Worm (Caenorhabditis elegans) whole organism, midembryonic: ENCODE data around the gene nhr-188.

Experiments used
- T22C8.4 ChIP-seq: fragments of 200-800 bp; sonication (Bioruptor generic); IDR thresholded peaks from 2 replicates; pipeline ENCODE4 v1.3.6; 2022; ENCODE audit warnings: missing genetic modification characterization, missing compliant biosample characterization
- cog-1 ChIP-seq: sonication (generic microtip); optimal IDR thresholded peaks from 2 replicates; lab custom pipeline; 2016; ENCODE audit warnings: missing genetic modification characterization, missing compliant biosample characterization
- flt-1 ChIP-seq: fragments of 200-800 bp; sonication (Bioruptor generic); IDR thresholded peaks from 2 replicates; pipeline ENCODE4 v1.3.6; 2022; ENCODE audit warnings: missing genetic modification characterization, missing compliant biosample characterization
- klf-2 ChIP-seq: fragments of 200-800 bp; sonication (Bioruptor generic); conservative IDR thresholded peaks from 2 replicates; pipeline ENCODE4 v1.3.6; 2022; ENCODE audit warnings: missing genetic modification reagents, missing genetic modification characterization, missing compliant biosample characterization
- med-1 ChIP-seq: sonication (generic microtip); optimal IDR thresholded peaks from 2 replicates; lab custom pipeline; 2017; ENCODE audit warnings: missing genetic modification characterization, mild to moderate bottlenecking, missing compliant biosample characterization, antibody characterized with exemption, missing genetic modification reagents; ENCODE audit not compliant: insufficient read depth
- ref-1 ChIP-seq: fragments of 200-800 bp; sonication (Bioruptor generic); conservative IDR thresholded peaks from 2 replicates; pipeline ENCODE4 v1.3.6; 2022; ENCODE audit warnings: missing genetic modification reagents, missing genetic modification characterization, missing compliant biosample characterization
- tab-1 ChIP-seq: fragments of 200-800 bp; sonication (Bioruptor generic); IDR thresholded peaks from 2 replicates; pipeline ENCODE4 v1.3.6; 2022; ENCODE audit warnings: missing genetic modification characterization, missing compliant biosample characterization
- ztf-23 ChIP-seq: fragments of 200-800 bp; sonication (Bioruptor generic); IDR thresholded peaks from 2 replicates; pipeline ENCODE4 v1.3.6; 2022; ENCODE audit warnings: missing genetic modification reagents, missing genetic modification characterization, missing compliant biosample characterization
- ztf-29 ChIP-seq: fragments of 200-800 bp; sonication (Bioruptor generic); IDR thresholded peaks from 2 replicates; pipeline ENCODE4 v1.3.6; 2022; ENCODE audit warnings: missing genetic modification reagents, missing genetic modification characterization, missing compliant biosample characterization

Gene nhr-188

ce11 chrV:3889113-3889512 is 31.5 kb upstream of the nhr-188 start, which contains the start of gene C17E7.13:
Gene C17E7.13 (minus strand): TSS chrV:3889288.
- TF ChIP-seq flt-1 (GFP tag; lab: Robert Waterston, UW) = no peak
- TF ChIP-seq tab-1 (GFP tag; lab: Robert Waterston, UW) = no peak
- no peak for TF ChIP-seq ztf-23 (GFP tag; lab: Robert Waterston, UW)
- TF ChIP-seq med-1 = no peak
- TF ChIP-seq klf-2 (GFP tag; lab: Robert Waterston, UW) = no peak
- TF ChIP-seq cog-1 (tag; lab: Kevin White, UChicago) = no peak
- TF ChIP-seq ztf-29 (GFP tag; lab: Robert Waterston, UW) = no peak
- TF ChIP-seq ref-1 = no peak
- TF ChIP-seq T22C8.4 (GFP tag; lab: Robert Waterston, UW) = no peak

ce11 chrV:3886104-3886503 is 28.4 kb upstream of the nhr-188 start, which contains the start of gene nhr-124:
Gene nhr-124 (minus strand): TSS chrV:3886204.
- TF ChIP-seq tab-1 (GFP tag; lab: Robert Waterston, UW) = no peak
- TF ChIP-seq ref-1 = no peak
- TF ChIP-seq ztf-23 (GFP tag; lab: Robert Waterston, UW) = no peak
- TF ChIP-seq flt-1 (GFP tag; lab: Robert Waterston, UW) = no peak
- no peak for TF ChIP-seq klf-2 (GFP tag; lab: Robert Waterston, UW)
- TF ChIP-seq med-1 = no peak
- TF ChIP-seq T22C8.4 (GFP tag; lab: Robert Waterston, UW) = no peak
- no peak for TF ChIP-seq cog-1 (tag; lab: Kevin White, UChicago)
- TF ChIP-seq ztf-29 (GFP tag; lab: Robert Waterston, UW) = no peak

ce11 chrV:3884550-3884949 is 26.9 kb upstream of the nhr-188 start:
- TF ChIP-seq ztf-23 (GFP tag; lab: Robert Waterston, UW) (no peak), cog-1 (tag; lab: Kevin White, UChicago) (no peak), tab-1 (GFP tag; lab: Robert Waterston, UW) (no peak), med-1 (no peak), ztf-29 (GFP tag; lab: Robert Waterston, UW) (no peak), flt-1 (GFP tag; lab: Robert Waterston, UW) (no peak), T22C8.4 (GFP tag; lab: Robert Waterston, UW) (no peak), ref-1 (no peak), klf-2 (GFP tag; lab: Robert Waterston, UW) (no peak)

DNA sequence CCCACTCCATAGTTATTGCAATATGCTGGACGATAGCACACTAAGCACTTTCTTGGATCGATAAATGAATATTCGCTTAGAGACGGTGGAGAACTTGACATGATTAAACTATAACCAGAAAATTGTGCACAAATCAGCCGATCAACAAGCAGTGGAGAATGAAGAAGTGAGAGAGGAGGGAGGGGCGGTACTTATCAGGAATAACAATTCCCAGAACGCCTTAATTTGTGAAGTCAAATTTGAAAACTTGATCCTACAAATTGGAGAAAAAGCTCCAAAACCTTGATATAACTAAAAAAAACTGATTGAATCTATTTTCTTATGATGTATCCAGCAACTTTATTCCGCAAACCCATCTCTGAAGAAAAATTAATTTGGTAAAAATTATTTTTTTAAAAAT is 20.6 kb upstream of the nhr-188 start, which contains the start of gene nhr-159:
TSS of gene nhr-159 (minus strand) at position 101 of the 400 bp plus-strand sequence.
- TF ChIP-seq ztf-29 (GFP tag; lab: Robert Waterston, UW) = no peak
- no peak for TF ChIP-seq med-1
- TF ChIP-seq T22C8.4 (GFP tag; lab: Robert Waterston, UW) = no peak
- no peak for TF ChIP-seq flt-1 (GFP tag; lab: Robert Waterston, UW)
- no peak for TF ChIP-seq ref-1
- TF ChIP-seq klf-2 (GFP tag; lab: Robert Waterston, UW) = no peak
- no peak for TF ChIP-seq ztf-23 (GFP tag; lab: Robert Waterston, UW)
- TF ChIP-seq tab-1 (GFP tag; lab: Robert Waterston, UW) = no peak

DNA sequence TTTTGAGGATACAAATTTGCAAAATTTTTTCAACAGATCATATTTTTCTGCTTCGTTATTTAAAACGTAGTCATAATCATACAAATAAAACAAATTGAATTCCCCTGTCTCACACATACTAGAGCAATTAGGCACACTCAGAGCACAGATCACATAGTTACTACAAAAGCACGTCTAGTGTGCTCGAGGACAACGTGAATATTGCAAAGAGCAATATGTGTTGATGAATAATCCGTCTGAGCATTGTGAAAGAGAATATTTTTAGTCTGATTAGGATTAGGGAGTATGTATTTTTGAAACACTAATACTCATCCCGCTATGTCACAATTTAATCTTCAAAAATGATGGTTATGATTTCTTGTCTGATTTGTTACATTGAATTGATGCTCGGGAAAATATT is 19.6 kb upstream of the nhr-188 start:
- TF ChIP-seq ztf-29 (GFP tag; lab: Robert Waterston, UW) = no peak
- no peak for TF ChIP-seq flt-1 (GFP tag; lab: Robert Waterston, UW)
- no peak for TF ChIP-seq ref-1
- TF ChIP-seq T22C8.4 (GFP tag; lab: Robert Waterston, UW) = no peak
- TF ChIP-seq tab-1 (GFP tag; lab: Robert Waterston, UW) = no peak
- no peak for TF ChIP-seq klf-2 (GFP tag; lab: Robert Waterston, UW)
- no peak for TF ChIP-seq cog-1 (tag; lab: Kevin White, UChicago)
- TF ChIP-seq ztf-23 (GFP tag; lab: Robert Waterston, UW) = no peak
- no peak for TF ChIP-seq med-1

- TF ChIP-seq med-1 (no peak), cog-1 (tag; lab: Kevin White, UChicago) (no peak), ref-1 (no peak), klf-2 (GFP tag; lab: Robert Waterston, UW) (no peak), flt-1 (GFP tag; lab: Robert Waterston, UW) (no peak), ztf-23 (GFP tag; lab: Robert Waterston, UW) (no peak), tab-1 (GFP tag; lab: Robert Waterston, UW) (no peak)
These were observed 16.6 kb upstream of the nhr-188 start, which contains the start of gene nhr-158 for ce11 chrV:3874102-3874744. Gene nhr-158 (minus strand): TSS chrV:3874152.

- no peak for TF ChIP-seq tab-1 (GFP tag; lab: Robert Waterston, UW)
These were observed 12.7 kb upstream of the nhr-188 start for ce11 chrV:3870359-3870758.

DNA sequence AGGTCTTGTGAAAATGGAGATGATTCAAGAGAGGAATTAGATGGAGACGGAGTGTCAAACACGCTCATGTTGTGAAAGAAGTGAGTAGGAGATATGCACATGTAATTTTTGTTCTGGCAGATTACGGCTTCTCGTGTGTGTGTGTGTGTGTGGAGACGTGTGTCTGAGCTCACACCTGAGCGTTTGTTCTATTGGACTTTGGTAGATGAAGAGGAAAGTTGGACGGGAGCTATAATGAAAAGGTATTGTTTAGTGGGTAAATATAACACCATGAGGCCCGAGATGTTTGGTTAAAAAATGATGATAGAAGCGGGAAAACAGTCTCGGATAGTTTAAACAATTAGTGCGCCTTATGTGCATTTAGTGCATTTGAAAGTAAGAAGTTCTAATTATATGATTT is 11.2 kb upstream of the nhr-188 start, which contains the start of gene nhr-157:
TSS of gene nhr-157 (minus strand) at position 101 of the 400 bp plus-strand sequence.
- TF ChIP-seq flt-1 (GFP tag; lab: Robert Waterston, UW) = no peak
- TF ChIP-seq tab-1 (GFP tag; lab: Robert Waterston, UW) = no peak
- TF ChIP-seq ref-1 = no peak
- TF ChIP-seq klf-2 (GFP tag; lab: Robert Waterston, UW) = no peak
- TF ChIP-seq med-1 = no peak
- no peak for TF ChIP-seq ztf-23 (GFP tag; lab: Robert Waterston, UW)

- TF ChIP-seq ztf-23 (GFP tag; lab: Robert Waterston, UW) (no peak), ref-1 (no peak), med-1 (no peak), T22C8.4 (GFP tag; lab: Robert Waterston, UW) (no peak), cog-1 (tag; lab: Kevin White, UChicago) (no peak), ztf-29 (GFP tag; lab: Robert Waterston, UW) (no peak), tab-1 (GFP tag; lab: Robert Waterston, UW) (no peak), klf-2 (GFP tag; lab: Robert Waterston, UW) (no peak), flt-1 (GFP tag; lab: Robert Waterston, UW) (no peak)
These were observed 7.6 kb upstream of the nhr-188 start for ce11 chrV:3865273-3865672.

ce11 chrV:3862851-3863250 is 5.2 kb upstream of the nhr-188 start, which contains the start of gene nhr-187:
Gene nhr-187 (minus strand): TSS chrV:3862951.
- no peak for TF ChIP-seq med-1
- TF ChIP-seq ztf-29 (GFP tag; lab: Robert Waterston, UW) = no peak
- no peak for TF ChIP-seq flt-1 (GFP tag; lab: Robert Waterston, UW)
- TF ChIP-seq tab-1 (GFP tag; lab: Robert Waterston, UW) = no peak
- TF ChIP-seq ref-1 = no peak
- TF ChIP-seq ztf-23 (GFP tag; lab: Robert Waterston, UW) = no peak
- TF ChIP-seq cog-1 (tag; lab: Kevin White, UChicago) = no peak
- no peak for TF ChIP-seq klf-2 (GFP tag; lab: Robert Waterston, UW)
- TF ChIP-seq T22C8.4 (GFP tag; lab: Robert Waterston, UW) = no peak
